Fruit fly (Drosophila melanogaster): ENCODE measurements around the gene alphaTub84D.

alphaTub84D gene

dm6 chr3R:7548808-7549744 lies 18.5 kb downstream of the alphaTub84D start, which contains the start of gene alpha-Est1:
Gene alpha-Est1, minus strand, starts transcription at chr3R:7549124.
- peak; percentile 12 for TF ChIP-seq CG16779 (tag; optimal IDR thresholded peaks at IDR 0.05)
- TF ChIP-seq CG3919 (GFP tag; optimal IDR thresholded peaks at IDR 0.05): no peak
- TF ChIP-seq eg (GFP tag; IDR thresholded peaks at IDR 0.05): peak; percentile 21; the same call in 1 of the 3 replicates
- peak; percentile 97 for TF ChIP-seq svp (GFP tag)
- peak; percentile 48 for TF ChIP-seq vri (GFP tag; optimal IDR thresholded peaks at IDR 0.05)

dm6 chr3R:7551708-7552107 lies 21.2 kb downstream of the alphaTub84D start, which contains the start of gene CG45545:
Gene CG45545, plus strand, starts transcription at chr3R:7552008.
- TF ChIP-seq CG31627 (GFP tag; optimal IDR thresholded peaks at IDR 0.05) (no peak), CG7368 (GFP tag; optimal IDR thresholded peaks at IDR 0.05) (no peak), CG10631 (GFP tag; optimal IDR thresholded peaks at IDR 0.05) (no peak), salr (GFP tag; optimal IDR thresholded peaks at IDR 0.05) (no peak), CG16779 (tag; optimal IDR thresholded peaks at IDR 0.05) (no peak), Eip78C (GFP tag) (no peak), Hr4 (GFP tag; optimal IDR thresholded peaks at IDR 0.05) (no peak), ss (GFP tag; optimal IDR thresholded peaks at IDR 0.05) (no peak), CG6808 (GFP tag; optimal IDR thresholded peaks at IDR 0.05) (no peak), fd59A (GFP tag; optimal IDR thresholded peaks at IDR 0.05) (no peak)

dm6 chr3R:7572237-7572636 lies 41.7 kb downstream of the alphaTub84D start:
- TF ChIP-seq spab (GFP tag; optimal IDR thresholded peaks at IDR 0.05) (no peak), CG7368 (GFP tag; optimal IDR thresholded peaks at IDR 0.05) (no peak), salr (GFP tag; optimal IDR thresholded peaks at IDR 0.05) (no peak), CG8119 (GFP tag; IDR thresholded peaks at IDR 0.05) (no peak), Sox102F (GFP tag; optimal IDR thresholded peaks at IDR 0.05) (no peak), CG11762 (GFP tag; optimal IDR thresholded peaks at IDR 0.05; ENCODE audit: insufficient read depth) (no peak), Sox15 (GFP tag; optimal IDR thresholded peaks at IDR 0.05) (no peak)
